Worm (Caenorhabditis elegans) whole organism, late embryonic: ENCODE results near the gene fbxa-1.

Experiments used
- C08G9.2 ChIP-seq: sonication (generic microtip); optimal IDR thresholded peaks from 2 replicates; lab custom pipeline; 2016; ENCODE audit warnings: mild to moderate bottlenecking, missing genetic modification characterization, moderate library complexity, missing compliant biosample characterization
- F13H6.1 ChIP-seq: sonication (generic microtip); optimal IDR thresholded peaks from 2 replicates; lab custom pipeline; 2016; ENCODE audit warnings: missing genetic modification characterization, missing compliant biosample characterization
- K02D7.2 ChIP-seq: sonication (generic microtip); optimal IDR thresholded peaks from 2 replicates; lab custom pipeline; 2017; ENCODE audit warnings: mild to moderate bottlenecking, missing genetic modification characterization, missing compliant biosample characterization
- K09A11.1 ChIP-seq: sonication (generic microtip); optimal IDR thresholded peaks from 2 replicates; lab custom pipeline; 2017; ENCODE audit warnings: antibody characterized with exemption, mild to moderate bottlenecking, missing genetic modification characterization, missing compliant biosample characterization; ENCODE audit not compliant: insufficient read depth
- Y22D7AL.16 ChIP-seq: sonication (generic microtip); optimal IDR thresholded peaks from 2 replicates; lab custom pipeline; 2016; ENCODE audit warnings: missing genetic modification characterization, missing compliant biosample characterization
- ahr-1 ChIP-seq: sonication (generic microtip); optimal IDR thresholded peaks from 2 replicates; lab custom pipeline; 2016; ENCODE audit warnings: missing genetic modification characterization, missing compliant biosample characterization
- ama-1 ChIP-seq: fragments of 150-350 bp; optimal IDR thresholded peaks from 2 replicates; lab custom pipeline; 2014
- ceh-14 ChIP-seq: sonication (generic microtip); optimal IDR thresholded peaks from 2 replicates; lab custom pipeline; 2016; ENCODE audit warnings: missing genotype, missing genetic modification characterization, missing compliant biosample characterization
- ceh-18 ChIP-seq: sonication (generic microtip); optimal IDR thresholded peaks from 2 replicates; lab custom pipeline; 2016; ENCODE audit warnings: missing genetic modification characterization, missing compliant biosample characterization
- ceh-19 ChIP-seq: fragments of 200-800 bp; sonication (Bioruptor generic); optimal IDR thresholded peaks from 2 replicates; lab custom pipeline; 2018; ENCODE audit warnings: mild to moderate bottlenecking, missing genetic modification characterization, missing compliant biosample characterization
- ceh-2 ChIP-seq: sonication (generic microtip); optimal IDR thresholded peaks from 2 replicates; lab custom pipeline; 2016; ENCODE audit warnings: missing genotype, missing genetic modification characterization, missing compliant biosample characterization
- ceh-22 ChIP-seq: sonication (generic microtip); optimal IDR thresholded peaks from 2 replicates; lab custom pipeline; 2017; ENCODE audit warnings: missing biosample characterization, missing genetic modification characterization
- ceh-24 ChIP-seq: sonication (generic microtip); optimal IDR thresholded peaks from 2 replicates; lab custom pipeline; 2016; ENCODE audit warnings: mild to moderate bottlenecking, missing genetic modification characterization, missing compliant biosample characterization
- ceh-31 ChIP-seq: sonication (generic microtip); optimal IDR thresholded peaks from 2 replicates; lab custom pipeline; 2016; ENCODE audit warnings: missing genetic modification characterization, missing compliant biosample characterization
- ceh-48 ChIP-seq: sonication (generic microtip); optimal IDR thresholded peaks from 2 replicates; lab custom pipeline; 2016; ENCODE audit warnings: missing genetic modification characterization, inconsistent platforms, missing compliant biosample characterization
- ceh-6 ChIP-seq: fragments of 200-800 bp; sonication (Bioruptor generic); optimal IDR thresholded peaks from 2 replicates; lab custom pipeline; 2018; ENCODE audit warnings: mild to moderate bottlenecking, missing genetic modification characterization, missing compliant biosample characterization
- ceh-9 ChIP-seq: sonication (generic microtip); optimal IDR thresholded peaks from 2 replicates; lab custom pipeline; 2016; ENCODE audit warnings: mild to moderate bottlenecking, missing genetic modification characterization, inconsistent platforms, missing compliant biosample characterization
- dmd-4 ChIP-seq: sonication (generic microtip); optimal IDR thresholded peaks from 2 replicates; lab custom pipeline; 2016; ENCODE audit warnings: borderline replicate concordance, missing genetic modification characterization, missing compliant biosample characterization
- dve-1 ChIP-seq: sonication (generic microtip); optimal IDR thresholded peaks from 2 replicates; lab custom pipeline; 2017; ENCODE audit warnings: antibody characterized with exemption, mild to moderate bottlenecking, missing genetic modification characterization, missing compliant biosample characterization
- elt-2 ChIP-seq: sonication (generic microtip); optimal IDR thresholded peaks from 2 replicates; lab custom pipeline; 2016; ENCODE audit warnings: missing genetic modification reagents, missing genetic modification characterization, missing compliant biosample characterization
- ets-4 ChIP-seq: sonication (generic microtip); optimal IDR thresholded peaks from 2 replicates; lab custom pipeline; 2016; ENCODE audit warnings: missing genetic modification characterization, missing compliant biosample characterization
- eyg-1 ChIP-seq: sonication (generic microtip); optimal IDR thresholded peaks from 2 replicates; lab custom pipeline; 2016; ENCODE audit warnings: missing genotype, missing genetic modification characterization, missing compliant biosample characterization
- fax-1 ChIP-seq: sonication (generic microtip); optimal IDR thresholded peaks from 2 replicates; lab custom pipeline; 2016; ENCODE audit warnings: missing genotype, missing genetic modification characterization, missing compliant biosample characterization
- fkh-10 ChIP-seq: fragments of 150-350 bp; optimal IDR thresholded peaks from 2 replicates; lab custom pipeline; 2014; ENCODE audit warnings: missing biosample characterization, missing genetic modification reagents, missing genetic modification characterization
- hlh-13 ChIP-seq: fragments of 200-800 bp; sonication (Bioruptor generic); optimal IDR thresholded peaks from 2 replicates; lab custom pipeline; 2018; ENCODE audit warnings: mild to moderate bottlenecking, missing genetic modification characterization, missing compliant biosample characterization
- hlh-15 ChIP-seq: sonication (generic microtip); optimal IDR thresholded peaks from 2 replicates; lab custom pipeline; 2016; ENCODE audit warnings: missing genetic modification characterization, missing compliant biosample characterization
- hlh-6 ChIP-seq: sonication (generic microtip); optimal IDR thresholded peaks from 2 replicates; lab custom pipeline; 2016; ENCODE audit warnings: missing genotype, missing genetic modification characterization, missing compliant biosample characterization
- hlh-8 ChIP-seq: sonication (generic microtip); optimal IDR thresholded peaks from 2 replicates; lab custom pipeline; 2016; ENCODE audit warnings: missing genotype, missing genetic modification characterization, missing compliant biosample characterization
- madf-2 ChIP-seq: sonication (generic microtip); optimal IDR thresholded peaks from 2 replicates; lab custom pipeline; 2017; ENCODE audit warnings: missing genetic modification characterization, missing compliant biosample characterization
- nfya-1 ChIP-seq: sonication (generic microtip); optimal IDR thresholded peaks from 2 replicates; lab custom pipeline; 2017; ENCODE audit warnings: missing genetic modification characterization, mild to moderate bottlenecking, missing compliant biosample characterization, antibody characterized with exemption, moderate library complexity
- nhr-232 ChIP-seq: sonication (generic microtip); optimal IDR thresholded peaks from 2 replicates; lab custom pipeline; 2016; ENCODE audit warnings: missing genetic modification characterization, missing compliant biosample characterization
- npax-4 ChIP-seq: sonication (generic microtip); optimal IDR thresholded peaks from 2 replicates; lab custom pipeline; 2016; ENCODE audit warnings: missing genetic modification characterization, missing compliant biosample characterization
- pat-9 ChIP-seq: fragments of 200-800 bp; sonication (Bioruptor generic); optimal IDR thresholded peaks from 2 replicates; lab custom pipeline; 2018; ENCODE audit warnings: mild to moderate bottlenecking, missing genetic modification characterization, moderate library complexity, missing compliant biosample characterization
- pax-1 ChIP-seq: fragments of 150-350 bp; optimal IDR thresholded peaks from 2 replicates; lab custom pipeline; 2014; ENCODE audit warnings: missing biosample characterization, missing genetic modification characterization
- pha-2 ChIP-seq: sonication (generic microtip); optimal IDR thresholded peaks from 2 replicates; lab custom pipeline; 2017; ENCODE audit warnings: mild to moderate bottlenecking, missing genetic modification characterization, missing compliant biosample characterization
- pros-1 ChIP-seq: fragments of 150-350 bp; optimal IDR thresholded peaks from 2 replicates; lab custom pipeline; 2014; ENCODE audit warnings: missing biosample characterization, missing genetic modification reagents, missing genetic modification characterization
- ref-2 ChIP-seq: sonication (generic microtip); optimal IDR thresholded peaks from 2 replicates; lab custom pipeline; 2016; ENCODE audit warnings: missing genetic modification characterization, missing compliant biosample characterization
- sox-4 ChIP-seq: sonication (generic microtip); optimal IDR thresholded peaks from 2 replicates; lab custom pipeline; 2017; ENCODE audit warnings: mild to moderate bottlenecking, missing genetic modification characterization, inconsistent platforms, missing compliant biosample characterization
- syd-9 ChIP-seq: sonication (generic microtip); optimal IDR thresholded peaks from 2 replicates; lab custom pipeline; 2016; ENCODE audit warnings: mild to moderate bottlenecking, missing genetic modification characterization, moderate library complexity, missing compliant biosample characterization
- ttx-3 ChIP-seq: sonication (generic microtip); optimal IDR thresholded peaks from 2 replicates; lab custom pipeline; 2016; ENCODE audit warnings: missing genetic modification reagents, missing genetic modification characterization, missing compliant biosample characterization
- unc-3 ChIP-seq, 2 experiments: fragments of 200-800 bp in 1 of 2; sonication (Bioruptor generic) in 1 of 2; sonication (generic microtip) in 1 of 2; conservative IDR thresholded peaks in 1 of 2; optimal IDR thresholded peaks in 1 of 2; 2 replicates each; pipeline versions ENCODE4 v1.3.6 to Lab custom; 2016 to 2022; ENCODE audit warnings: missing compliant biosample characterization in 2 of 2, missing genetic modification characterization in 2 of 2, missing genetic modification reagents in 1 of 2
- unc-42 ChIP-seq: sonication (generic microtip); optimal IDR thresholded peaks from 2 replicates; lab custom pipeline; 2016; ENCODE audit warnings: missing genotype, missing genetic modification characterization, missing compliant biosample characterization
- zip-5 ChIP-seq: sonication (generic microtip); optimal IDR thresholded peaks from 2 replicates; lab custom pipeline; 2016; ENCODE audit warnings: missing genetic modification characterization, missing compliant biosample characterization
- ztf-16 ChIP-seq: sonication (generic microtip); optimal IDR thresholded peaks from 2 replicates; lab custom pipeline; 2017; ENCODE audit warnings: missing genetic modification characterization, missing compliant biosample characterization

Gene fbxa-1

DNA sequence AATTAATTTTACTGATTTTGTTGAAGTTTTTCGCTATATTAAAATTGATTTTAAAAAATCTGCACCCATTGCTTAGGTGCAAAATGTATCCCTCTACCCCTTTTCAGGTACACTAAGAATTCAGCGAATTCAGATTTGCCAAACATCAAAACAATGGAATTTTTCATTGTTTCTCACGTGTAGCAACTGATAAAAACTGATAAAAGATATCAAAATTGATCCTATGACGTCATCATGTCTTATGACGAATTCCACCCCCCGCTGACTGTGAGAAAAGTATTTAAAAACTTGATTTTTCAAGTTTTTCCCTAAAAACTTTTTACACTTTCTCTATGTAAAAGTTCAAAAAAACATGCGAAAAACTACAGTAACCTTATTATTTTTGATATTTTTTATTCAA, 27.4 kb downstream of the fbxa-1 start, which contains the start of gene Y54F10BM.22:
Y54F10BM.22 (plus strand) TSS at position 331 of the 400 bp plus-strand sequence.
- no peak for TF ChIP-seq unc-42 (tag; lab: Kevin White, UChicago)
- no peak for TF ChIP-seq madf-2 (tag; lab: Kevin White, UChicago)
- TF ChIP-seq ref-2, result no peak
- TF ChIP-seq hlh-8 (tag; lab: Kevin White, UChicago), result no peak
- TF ChIP-seq hlh-15, result no peak
- no peak for TF ChIP-seq ama-1 (lab: Kevin White, UChicago)
- TF ChIP-seq zip-5 (tag; lab: Kevin White, UChicago), result no peak
- TF ChIP-seq ceh-48 (tag; lab: Kevin White, UChicago), result no peak
- no peak for TF ChIP-seq K09A11.1 (tag; lab: Kevin White, UChicago)
- no peak for TF ChIP-seq ceh-31 (tag; lab: Kevin White, UChicago)
- TF ChIP-seq ztf-16 (tag; lab: Kevin White, UChicago), result no peak
- no peak for TF ChIP-seq sox-4 (tag; lab: Kevin White, UChicago)
- no peak for TF ChIP-seq dve-1
- no peak for TF ChIP-seq ets-4 (tag; lab: Kevin White, UChicago)
- TF ChIP-seq pax-1, result no peak
- no peak for TF ChIP-seq nfya-1
- TF ChIP-seq ceh-14, result no peak
- no peak for TF ChIP-seq ceh-22 (tag; lab: Kevin White, UChicago)
- TF ChIP-seq ceh-24, result no peak

DNA sequence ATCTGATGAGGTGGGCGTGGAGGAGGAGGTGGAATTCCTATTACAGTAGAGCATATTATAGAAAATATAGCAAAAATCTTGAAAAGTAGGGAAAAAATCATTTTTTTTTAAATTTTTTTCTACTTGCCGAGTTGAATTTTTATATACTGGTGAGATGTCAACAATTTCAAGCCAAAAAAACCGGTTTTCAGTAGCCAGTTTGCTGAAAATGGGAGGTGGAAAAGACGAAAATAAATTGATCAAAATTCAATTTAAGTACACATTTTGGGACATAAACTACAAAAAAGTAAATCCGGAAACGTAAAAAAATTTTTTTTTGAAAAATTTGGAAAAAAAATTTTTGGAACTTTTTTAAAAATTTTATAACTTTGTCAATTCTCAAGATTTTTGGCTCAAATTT, 28.5 kb downstream of the fbxa-1 start, which contains the start of gene Y54F10BM.23:
Y54F10BM.23 (minus strand) TSS at position 101 of the 400 bp plus-strand sequence.
- TF ChIP-seq syd-9 (tag; lab: Kevin White, UChicago) (no peak), hlh-13 (GFP tag; lab: Kevin White, UChicago) (no peak), dve-1 (no peak), pax-1 (no peak), ceh-22 (tag; lab: Kevin White, UChicago) (no peak), npax-4 (no peak), unc-3 (GFP tag; conservative IDR thresholded peaks at IDR 0.05; lab: Robert Waterston, UW) (no peak), unc-3 (tag; optimal IDR thresholded peaks at IDR 0.05; lab: Kevin White, UChicago) (no peak), nhr-232 (no peak), fkh-10 (GFP tag; lab: Kevin White, UChicago) (no peak)
- TF ChIP-seq, all 69 proteins: peak for 0

DNA sequence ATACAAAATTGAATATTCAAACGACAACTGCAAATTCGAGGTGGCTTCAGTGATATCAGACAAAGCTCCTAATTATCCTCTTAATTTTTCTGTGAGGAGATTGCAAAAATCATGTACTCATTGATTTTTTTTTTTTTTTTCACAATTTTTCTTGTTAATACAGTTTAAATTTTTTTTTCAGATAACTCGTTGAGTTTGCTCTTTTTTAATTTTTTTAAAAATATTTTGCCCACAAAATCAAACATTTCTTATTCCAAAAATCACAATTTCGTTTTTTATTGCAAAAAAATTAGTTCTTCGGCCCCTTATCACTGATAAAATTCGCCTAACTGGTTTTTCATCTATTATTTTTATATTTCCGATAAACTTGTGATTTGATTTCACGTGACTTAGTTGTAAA, 31.1 kb downstream of the fbxa-1 start, which contains the start of gene Y54F10BM.21:
Y54F10BM.21 (plus strand) TSS at position 301 of the 400 bp plus-strand sequence.
- no peak for TF ChIP-seq ceh-48 (tag; lab: Kevin White, UChicago)
- no peak for TF ChIP-seq ceh-18 (tag; lab: Kevin White, UChicago)
- TF ChIP-seq C08G9.2 (tag; lab: Kevin White, UChicago), result no peak
- no peak for TF ChIP-seq dmd-4 (tag; lab: Kevin White, UChicago)
- no peak for TF ChIP-seq ceh-31 (tag; lab: Kevin White, UChicago)
- TF ChIP-seq syd-9 (tag; lab: Kevin White, UChicago), result no peak
- no peak for TF ChIP-seq ceh-19 (GFP tag; lab: Kevin White, UChicago)
- no peak for TF ChIP-seq ceh-22 (tag; lab: Kevin White, UChicago)
- TF ChIP-seq ttx-3 (tag; lab: Kevin White, UChicago), result no peak
- TF ChIP-seq pax-1, result no peak
- TF ChIP-seq elt-2 (tag; lab: Kevin White, UChicago), result no peak
- TF ChIP-seq nfya-1, result no peak
- TF ChIP-seq unc-3 (GFP tag; conservative IDR thresholded peaks at IDR 0.05; lab: Robert Waterston, UW), result no peak
- TF ChIP-seq unc-3 (tag; optimal IDR thresholded peaks at IDR 0.05; lab: Kevin White, UChicago), result no peak
- no peak for TF ChIP-seq pha-2 (tag; lab: Kevin White, UChicago)
- TF ChIP-seq eyg-1, result no peak
- TF ChIP-seq F13H6.1 (tag; lab: Kevin White, UChicago), result no peak
- TF ChIP-seq madf-2 (tag; lab: Kevin White, UChicago), result no peak

DNA sequence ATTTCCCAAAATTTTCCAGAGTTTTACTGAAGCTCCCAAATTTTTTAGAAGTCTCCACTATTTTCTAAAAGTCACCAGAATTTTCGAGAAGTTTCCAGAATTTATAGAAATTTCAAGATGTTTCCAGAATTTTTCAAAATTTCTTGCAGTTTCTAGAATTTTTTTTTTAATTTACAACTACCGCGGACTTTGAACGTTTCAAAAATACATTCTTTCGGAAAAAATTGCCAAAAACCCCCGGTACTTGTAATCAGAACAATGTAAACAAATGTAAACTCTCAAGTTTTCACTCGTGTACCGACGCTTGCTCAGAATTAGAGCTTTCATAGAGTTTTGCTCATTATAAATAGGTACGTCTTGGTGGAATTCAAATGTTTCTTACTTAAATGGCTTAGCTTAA, 35.2 kb downstream of the fbxa-1 start, which contains the start of gene fbxa-39:
fbxa-39 (plus strand) TSS at position 301 of the 400 bp plus-strand sequence.
- TF ChIP-seq Y22D7AL.16 (tag; lab: Kevin White, UChicago) (no peak), hlh-8 (tag; lab: Kevin White, UChicago) (no peak), ahr-1 (tag; lab: Kevin White, UChicago) (no peak), K02D7.2 (tag; lab: Kevin White, UChicago) (no peak), nhr-232 (no peak), pat-9 (tag; lab: Kevin White, UChicago) (no peak), ceh-6 (GFP tag; lab: Kevin White, UChicago) (no peak), ceh-9 (tag; lab: Kevin White, UChicago) (no peak), fkh-10 (GFP tag; lab: Kevin White, UChicago) (no peak), hlh-6 (tag; lab: Kevin White, UChicago) (no peak), pha-2 (tag; lab: Kevin White, UChicago) (no peak), C08G9.2 (tag; lab: Kevin White, UChicago) (no peak), ceh-14 (no peak), pros-1 (no peak), fax-1 (no peak), ceh-2 (tag; lab: Kevin White, UChicago) (no peak)
